Worm (Caenorhabditis elegans): Measurements from ENCODE around the gene trcs-1.

Gene trcs-1

DNA sequence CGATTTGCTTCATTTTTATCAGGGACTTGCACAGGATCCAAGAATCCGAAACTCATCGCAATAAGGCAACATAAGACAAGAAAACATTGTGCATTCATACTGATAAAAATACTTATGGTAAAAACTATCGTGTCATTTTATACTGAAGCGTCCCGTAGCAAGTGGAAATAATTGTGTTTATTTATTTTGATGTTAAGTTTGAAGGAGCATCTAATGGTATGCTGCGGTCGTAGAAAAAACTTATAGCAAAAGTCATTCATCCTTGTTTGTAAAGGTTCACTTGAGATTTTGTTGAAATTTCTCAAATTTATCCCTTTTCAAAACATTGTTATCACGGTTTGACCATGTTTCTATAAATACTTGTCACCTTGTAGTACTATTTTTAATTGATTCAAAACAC lies 36.3 kb upstream of the trcs-1 start, which contains the start of gene W09C2.10:
Gene W09C2.10, minus strand, starts transcription at position 101 of the 400 bp plus-strand sequence.
- TF ChIP-seq egl-27 (tag; optimal IDR thresholded peaks at IDR 0.05), result no peak
- no peak for TF ChIP-seq dmd-4 (tag; optimal IDR thresholded peaks at IDR 0.05)
- TF ChIP-seq nhr-129 (tag; optimal IDR thresholded peaks at IDR 0.05), result no peak

DNA sequence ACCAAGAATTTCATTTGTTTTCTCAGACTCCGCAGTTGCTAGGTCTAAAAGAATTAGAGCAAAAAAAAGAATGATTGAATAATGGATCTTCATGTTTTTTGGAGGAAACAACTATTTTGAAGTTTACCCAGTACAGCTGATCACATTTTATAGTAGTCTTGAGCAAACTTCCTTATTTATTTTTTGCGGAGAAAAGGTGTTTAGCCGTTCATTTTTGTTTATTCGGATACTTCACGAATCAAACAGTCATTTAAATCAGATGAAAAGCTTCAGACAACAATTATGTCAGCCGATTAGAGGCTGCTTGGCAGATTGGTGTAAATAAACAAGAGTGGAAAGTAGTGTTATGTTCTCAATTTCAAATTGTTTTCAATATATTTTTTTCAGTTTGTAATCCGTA lies 35.6 kb upstream of the trcs-1 start, which contains the start of gene W09C2.8:
Gene W09C2.8, minus strand, starts transcription at position 101 of the 400 bp plus-strand sequence.
- TF ChIP-seq nhr-6 (tag; optimal IDR thresholded peaks at IDR 0.05) (no peak), nhr-237 (tag; optimal IDR thresholded peaks at IDR 0.05) (no peak), nhr-23 (tag; optimal IDR thresholded peaks at IDR 0.05) (no peak), nhr-11 (tag; optimal IDR thresholded peaks at IDR 0.05) (no peak), crh-2 (tag; optimal IDR thresholded peaks at IDR 0.05) (no peak), blmp-1 (tag; optimal IDR thresholded peaks at IDR 0.05; ENCODE audit: insufficient read depth) (no peak), sma-9 (GFP tag; optimal IDR thresholded peaks at IDR 0.05) (no peak), sma-9 (tag; optimal IDR thresholded peaks at IDR 0.05) (no peak), lin-13 (GFP tag; optimal IDR thresholded peaks at IDR 0.05) (no peak), ztf-4 (tag; optimal IDR thresholded peaks at IDR 0.05) (no peak), lin-11 (tag; optimal IDR thresholded peaks at IDR 0.05) (no peak), dmd-4 (tag; optimal IDR thresholded peaks at IDR 0.05) (no peak)

DNA sequence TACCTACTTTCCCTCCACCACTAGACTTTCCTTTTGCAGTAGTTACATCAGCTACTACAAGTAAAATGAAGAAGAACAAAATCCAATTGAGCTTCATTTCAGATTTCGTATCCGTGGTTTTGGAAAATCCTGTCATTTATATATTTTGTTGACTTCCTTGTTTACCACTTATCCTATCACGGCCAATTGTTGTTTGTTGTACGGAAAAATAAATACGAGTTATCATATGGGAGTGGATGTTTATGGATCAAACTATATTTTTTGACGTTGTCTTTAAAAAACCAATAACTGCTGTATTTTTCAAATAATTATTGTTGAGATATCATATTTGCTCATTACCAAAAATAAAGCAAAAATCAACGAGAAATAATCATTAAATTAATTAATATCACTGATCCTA lies 34.6 kb upstream of the trcs-1 start, which contains the start of gene W09C2.9:
Gene W09C2.9, minus strand, starts transcription at position 101 of the 400 bp plus-strand sequence.
- TF ChIP-seq dmd-4 (tag; optimal IDR thresholded peaks at IDR 0.05) (no peak), peb-1 (tag; optimal IDR thresholded peaks at IDR 0.05) (no peak), fos-1 (tag; optimal IDR thresholded peaks at IDR 0.05) (no peak), egl-27 (tag; optimal IDR thresholded peaks at IDR 0.05) (no peak), C34F6.9 (tag; optimal IDR thresholded peaks at IDR 0.05) (no peak), lin-39 (tag; optimal IDR thresholded peaks at IDR 0.05) (no peak), elt-1 (tag; optimal IDR thresholded peaks at IDR 0.05) (no peak), blmp-1 (tag; optimal IDR thresholded peaks at IDR 0.05; ENCODE audit: insufficient read depth) (no peak), unc-62 (GFP tag; optimal IDR thresholded peaks at IDR 0.05) (no peak), snpc-4 (tag; optimal IDR thresholded peaks at IDR 0.05) (no peak), skn-1 (tag; optimal IDR thresholded peaks at IDR 0.05) (no peak), gmeb-1 (tag; optimal IDR thresholded peaks at IDR 0.05) (no peak), F13H6.1 (tag; optimal IDR thresholded peaks at IDR 0.05) (no peak), Y55F3AM.14 (GFP tag; optimal IDR thresholded peaks at IDR 0.05) (no peak), aly-2 (tag; optimal IDR thresholded peaks at IDR 0.05) (no peak)

DNA sequence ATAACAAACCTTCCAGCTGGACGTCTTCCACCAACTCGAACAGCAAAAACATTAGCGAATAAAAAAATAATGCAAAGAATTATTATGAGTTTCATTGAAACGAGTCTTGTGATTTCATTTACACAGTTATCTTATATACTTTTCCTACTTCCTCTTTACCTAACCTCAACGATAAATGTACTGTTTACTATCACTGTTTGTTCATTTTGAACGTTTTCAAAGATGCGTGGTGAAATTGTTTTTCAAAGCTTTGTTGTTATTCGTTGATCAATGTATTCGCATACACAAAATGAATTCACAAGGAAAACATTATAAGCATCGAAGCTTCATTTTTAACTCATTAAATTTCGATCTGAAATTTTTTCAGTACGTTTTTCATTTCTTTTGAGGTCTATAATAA lies 33.6 kb upstream of the trcs-1 start, which contains the start of gene W09C2.7:
Gene W09C2.7, minus strand, starts transcription at position 101 of the 400 bp plus-strand sequence.
- TF ChIP-seq sma-9 (GFP tag; optimal IDR thresholded peaks at IDR 0.05) (no peak), sma-9 (tag; optimal IDR thresholded peaks at IDR 0.05) (no peak), elt-3 (tag; optimal IDR thresholded peaks at IDR 0.05) (no peak), unc-62 (GFP tag; optimal IDR thresholded peaks at IDR 0.05) (no peak), ztf-1 (GFP tag; conservative IDR thresholded peaks at IDR 0.05) (no peak), sma-3 (GFP tag; optimal IDR thresholded peaks at IDR 0.05) (no peak), mbf-1 (tag; optimal IDR thresholded peaks at IDR 0.05) (no peak), unc-55 (GFP tag; optimal IDR thresholded peaks at IDR 0.05) (no peak)

DNA sequence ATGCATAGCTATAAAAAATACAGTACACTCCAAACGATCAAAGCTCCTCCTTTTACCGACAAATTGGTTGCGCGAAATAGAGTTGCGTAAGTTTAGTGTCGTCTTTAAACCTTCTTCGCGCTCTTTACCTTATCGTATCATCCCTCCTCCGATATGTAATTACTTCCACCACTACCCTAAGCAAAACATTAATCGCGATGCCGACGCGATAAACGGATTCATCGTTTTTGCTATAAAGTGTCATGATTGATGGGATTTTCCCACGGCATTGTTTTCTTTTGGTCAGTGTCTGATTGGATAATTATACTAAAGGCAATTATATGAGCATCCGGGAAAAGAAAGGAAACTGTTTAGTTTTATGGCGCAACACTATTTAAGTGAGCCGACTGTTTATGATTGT lies 30.2 kb upstream of the trcs-1 start:
- TF ChIP-seq elt-1 (tag; optimal IDR thresholded peaks at IDR 0.05) (peak; percentile 94), sem-4 (tag; optimal IDR thresholded peaks at IDR 0.05) (no peak), sma-3 (GFP tag; optimal IDR thresholded peaks at IDR 0.05) (no peak), fos-1 (tag; optimal IDR thresholded peaks at IDR 0.05) (no peak), unc-62 (GFP tag; optimal IDR thresholded peaks at IDR 0.05) (no peak), nhr-77 (tag; optimal IDR thresholded peaks at IDR 0.05) (no peak), ceh-16 (tag; optimal IDR thresholded peaks at IDR 0.05) (peak; percentile 91), mbf-1 (tag; optimal IDR thresholded peaks at IDR 0.05) (no peak)

DNA sequence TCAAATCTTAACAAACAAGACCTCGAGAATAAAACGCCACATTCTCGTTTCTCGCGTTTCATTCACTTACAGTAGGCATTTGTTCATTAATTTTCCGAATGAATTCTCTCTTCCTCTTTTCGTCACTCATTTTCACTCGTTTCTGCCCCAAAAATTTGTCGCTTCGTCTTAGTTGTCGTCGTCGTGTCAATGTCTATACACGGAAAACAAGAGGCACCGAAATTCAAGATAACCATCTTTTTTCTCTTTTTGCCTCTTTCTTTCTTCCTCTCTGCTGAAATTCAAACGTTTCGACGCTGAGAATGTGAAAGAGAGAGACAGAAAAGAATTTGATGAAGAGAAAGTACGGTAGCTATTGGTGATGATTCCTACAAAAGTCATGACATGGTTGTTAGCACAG lies 29.4 kb upstream of the trcs-1 start:
- no peak for TF ChIP-seq F13H6.1 (tag; optimal IDR thresholded peaks at IDR 0.05)
- TF ChIP-seq ceh-16 (tag; optimal IDR thresholded peaks at IDR 0.05), result peak; percentile 49
- TF ChIP-seq zag-1 (tag; optimal IDR thresholded peaks at IDR 0.05), result no peak
- TF ChIP-seq nhr-12 (tag; optimal IDR thresholded peaks at IDR 0.05), result no peak
- peak; percentile 84 for TF ChIP-seq nhr-23 (tag; optimal IDR thresholded peaks at IDR 0.05)
- TF ChIP-seq skn-1 (tag; optimal IDR thresholded peaks at IDR 0.05), result no peak
- TF ChIP-seq elt-1 (tag; optimal IDR thresholded peaks at IDR 0.05), result peak; percentile 77
- TF ChIP-seq ztf-11 (tag; optimal IDR thresholded peaks at IDR 0.05), result no peak
- no peak for TF ChIP-seq egl-27 (tag; optimal IDR thresholded peaks at IDR 0.05)
- TF ChIP-seq mdl-1 (tag; optimal IDR thresholded peaks at IDR 0.05), result no peak
- TF ChIP-seq lin-39 (tag; optimal IDR thresholded peaks at IDR 0.05), result no peak
- no peak for TF ChIP-seq mbf-1 (tag; optimal IDR thresholded peaks at IDR 0.05)
- no peak for TF ChIP-seq ztf-4 (tag; optimal IDR thresholded peaks at IDR 0.05)
- TF ChIP-seq dmd-4 (tag; optimal IDR thresholded peaks at IDR 0.05), result no peak
- no peak for TF ChIP-seq nhr-21 (tag; optimal IDR thresholded peaks at IDR 0.05)
- no peak for TF ChIP-seq crh-2 (tag; optimal IDR thresholded peaks at IDR 0.05)
- TF ChIP-seq nhr-129 (tag; optimal IDR thresholded peaks at IDR 0.05), result no peak
- no peak for TF ChIP-seq ztf-1 (GFP tag; conservative IDR thresholded peaks at IDR 0.05)
- no peak for TF ChIP-seq nhr-6 (tag; optimal IDR thresholded peaks at IDR 0.05)
- TF ChIP-seq lsy-2 (tag; optimal IDR thresholded peaks at IDR 0.05), result no peak
- no peak for TF ChIP-seq nhr-10 (tag; optimal IDR thresholded peaks at IDR 0.05)
- no peak for TF ChIP-seq unc-39 (tag; optimal IDR thresholded peaks at IDR 0.05)

Measured in whole organism, L2 larva.